Worm (Caenorhabditis elegans) whole organism, mixed stage, embryonic: Measurements from ENCODE around the gene sox-2.

Experiments used
- bed-3 ChIP-seq: fragments of 200-800 bp; sonication (Bioruptor generic); optimal IDR thresholded peaks from 3 replicates; lab custom pipeline; 2018; ENCODE audit warnings: mild to moderate bottlenecking, missing genetic modification characterization, moderate library complexity, missing compliant biosample characterization
- blmp-1 ChIP-seq: fragments of 150-350 bp; optimal IDR thresholded peaks from 2 replicates; lab custom pipeline; 2014; ENCODE audit warnings: missing biosample characterization, missing genetic modification characterization
- ceh-43 ChIP-seq: fragments of 200-800 bp; sonication (Bioruptor generic); optimal IDR thresholded peaks from 2 replicates; lab custom pipeline; 2018; ENCODE audit warnings: mild to moderate bottlenecking, missing genetic modification characterization, moderate library complexity, missing compliant biosample characterization
- ceh-83 ChIP-seq: fragments of 200-800 bp; sonication (Bioruptor generic); optimal IDR thresholded peaks from 2 replicates; lab custom pipeline; 2018; ENCODE audit warnings: mild to moderate bottlenecking, missing genetic modification characterization, missing compliant biosample characterization
- ces-1 ChIP-seq: fragments of 150-350 bp; optimal IDR thresholded peaks from 2 replicates; lab custom pipeline; 2014; ENCODE audit warnings: missing biosample characterization, missing genetic modification reagents, missing genetic modification characterization
- drap-1 ChIP-seq: fragments of 200-800 bp; sonication (Bioruptor generic); optimal IDR thresholded peaks from 3 replicates; lab custom pipeline; 2018; ENCODE audit warnings: mild to moderate bottlenecking, missing genetic modification characterization, missing compliant biosample characterization
- elt-1 ChIP-seq: sonication (generic microtip); optimal IDR thresholded peaks from 2 replicates; lab custom pipeline; 2017; ENCODE audit warnings: missing genetic modification characterization, mild to moderate bottlenecking, missing compliant biosample characterization, antibody characterized with exemption, moderate library complexity, borderline replicate concordance; ENCODE audit not compliant: insufficient read depth
- flh-1 ChIP-seq: fragments of 200-800 bp; sonication (Bioruptor generic); optimal IDR thresholded peaks from 2 replicates; lab custom pipeline; 2018; ENCODE audit warnings: mild to moderate bottlenecking, missing genetic modification characterization, moderate library complexity, missing compliant biosample characterization
- ham-2 ChIP-seq: fragments of 200-800 bp; sonication (Bioruptor generic); optimal IDR thresholded peaks from 2 replicates; lab custom pipeline; 2018; ENCODE audit warnings: mild to moderate bottlenecking, missing genetic modification characterization, missing compliant biosample characterization
- hlh-1 ChIP-seq: fragments of 150-350 bp; optimal IDR thresholded peaks from 2 replicates; lab custom pipeline; 2014; ENCODE audit warnings: missing biosample characterization, missing genetic modification reagents, missing genetic modification characterization
- mab-5 ChIP-seq: fragments of 150-350 bp; optimal IDR thresholded peaks from 2 replicates; lab custom pipeline; 2014; ENCODE audit warnings: missing biosample characterization, missing genetic modification characterization
- nhr-28 ChIP-seq: fragments of 150-350 bp; optimal IDR thresholded peaks from 2 replicates; lab custom pipeline; 2014; ENCODE audit warnings: missing biosample characterization, missing genetic modification characterization
- pha-4 ChIP-seq: fragments of 150-350 bp; optimal IDR thresholded peaks from 2 replicates; lab custom pipeline; 2018; ENCODE audit warnings: missing biosample characterization, missing genetic modification reagents, missing genetic modification characterization
- sem-2 ChIP-seq: fragments of 200-800 bp; sonication (Bioruptor generic); optimal IDR thresholded peaks from 2 replicates; lab custom pipeline; 2018; ENCODE audit warnings: mild to moderate bottlenecking, missing genetic modification characterization, missing compliant biosample characterization
- snpc-4 ChIP-seq: fragments of 150-350 bp; optimal IDR thresholded peaks from 2 replicates; lab custom pipeline; 2014; ENCODE audit warnings: missing biosample characterization, missing genetic modification characterization
- tbx-8 ChIP-seq: fragments of 200-800 bp; sonication (Bioruptor generic); optimal IDR thresholded peaks from 2 replicates; lab custom pipeline; 2018; ENCODE audit warnings: mild to moderate bottlenecking, missing genetic modification characterization, moderate library complexity, missing compliant biosample characterization
- unc-62 ChIP-seq: fragments of 150-350 bp; optimal IDR thresholded peaks from 2 replicates; lab custom pipeline; 2014; ENCODE audit warnings: missing biosample characterization, missing genetic modification reagents, missing genetic modification characterization
- zip-8 ChIP-seq: fragments of 150-350 bp; optimal IDR thresholded peaks from 2 replicates; lab custom pipeline; 2014; ENCODE audit warnings: missing biosample characterization, missing genetic modification characterization

The sox-2 gene

ce11 chrX:7415420-7415819, 48.1 kb downstream of the sox-2 start, which contains the start of gene C10A4.7:
Gene C10A4.7, minus strand, starts transcription at chrX:7415520.
- TF ChIP-seq zip-8 (tag; lab: Kevin White, UChicago) (no peak), mab-5 (no peak), flh-1 (GFP tag; lab: Kevin White, UChicago) (no peak), ceh-83 (GFP tag; lab: Kevin White, UChicago) (no peak)

- TF ChIP-seq tbx-8 (no peak), pha-4 (tag; lab: Kevin White, UChicago) (no peak)
Measured at ce11 chrX:7409935-7410334, 53.6 kb downstream of the sox-2 start, which contains the start of gene C10A4.2. Gene C10A4.2, plus strand, starts transcription at chrX:7410235.

ce11 chrX:7409030-7409429, 54.5 kb downstream of the sox-2 start:
- TF ChIP-seq blmp-1 (tag; lab: Kevin White, UChicago) (no peak), sem-2 (GFP tag; lab: Kevin White, UChicago) (no peak), ham-2 (GFP tag; lab: Kevin White, UChicago) (no peak), bed-3 (GFP tag; lab: Kevin White, UChicago) (no peak), drap-1 (GFP tag; lab: Kevin White, UChicago) (no peak), mab-5 (no peak), hlh-1 (tag; lab: Kevin White, UChicago) (no peak), ces-1 (no peak), elt-1 (tag; lab: Kevin White, UChicago) (no peak), nhr-28 (no peak), ceh-83 (GFP tag; lab: Kevin White, UChicago) (no peak), snpc-4 (no peak), unc-62 (GFP tag; lab: Kevin White, UChicago) (no peak), ceh-43 (GFP tag; lab: Kevin White, UChicago) (no peak)
